Fruit fly (Drosophila melanogaster) whole organism, embryonic: Measurements from ENCODE around the gene CG13365.

Experiments
- Bgb ChIP-seq: fragments of 200-800 bp; sonication (Bioruptor generic); IDR thresholded peaks from 2 replicates; pipeline ENCODE4 v1.3.6; 2022; ENCODE audit warnings: missing biosample characterization, missing genetic modification characterization; ENCODE audit not compliant: partially characterized antibody
- C15 ChIP-seq: fragments of 200-800 bp; sonication (Bioruptor generic); IDR thresholded peaks from 3 replicates; pipeline ENCODE4 v1.3.6; 2022; ENCODE audit warnings: missing biosample characterization, missing genetic modification characterization
- CG10462 ChIP-seq: fragments of 200-800 bp; sonication (Bioruptor generic); optimal IDR thresholded peaks from 2 replicates; lab custom pipeline; 2016; ENCODE audit warnings: missing biosample characterization, missing genetic modification characterization
- CG11085 ChIP-seq: fragments of 200-800 bp; sonication (Bioruptor generic); IDR thresholded peaks from 2 replicates; pipeline ENCODE4 v1.3.6; 2022; ENCODE audit warnings: missing biosample characterization, missing genetic modification characterization
- CG12155 ChIP-seq: fragments of 200-800 bp; sonication (Bioruptor generic); optimal IDR thresholded peaks from 3 replicates; lab custom pipeline; 2016; ENCODE audit warnings: missing biosample characterization, missing genetic modification characterization
- CG13424 ChIP-seq: fragments of 200-800 bp; sonication (Bioruptor generic); optimal IDR thresholded peaks from 2 replicates; lab custom pipeline; 2019; ENCODE audit warnings: missing biosample characterization, mild to moderate bottlenecking, missing genetic modification characterization, moderate library complexity
- CG14014 ChIP-seq: fragments of 200-800 bp; sonication (Bioruptor generic); IDR thresholded peaks from 2 replicates; pipeline ENCODE4 v1.3.6; 2022; ENCODE audit warnings: missing biosample characterization, missing genetic modification characterization
- CG14441 ChIP-seq: fragments of 200-800 bp; sonication (Bioruptor generic); IDR thresholded peaks from 2 replicates; pipeline ENCODE4 v1.3.6; 2022; ENCODE audit warnings: missing biosample characterization, missing genetic modification characterization
- CG15479 ChIP-seq: fragments of 200-800 bp; sonication (Bioruptor generic); optimal IDR thresholded peaks from 3 replicates; lab custom pipeline; 2019; ENCODE audit warnings: missing biosample characterization, mild to moderate bottlenecking, missing genetic modification characterization, moderate library complexity
- CG18011 ChIP-seq: fragments of 200-800 bp; sonication (Bioruptor generic); optimal IDR thresholded peaks from 2 replicates; lab custom pipeline; 2017; ENCODE audit warnings: missing biosample characterization, missing genetic modification characterization, mild to moderate bottlenecking, moderate library complexity, missing genotype
- CG2116 ChIP-seq: fragments of 200-800 bp; sonication (Bioruptor generic); optimal IDR thresholded peaks from 3 replicates; lab custom pipeline; 2018; ENCODE audit warnings: missing biosample characterization, mild to moderate bottlenecking, missing genetic modification characterization
- CG2202 ChIP-seq: fragments of 200-800 bp; sonication (Bioruptor generic); optimal IDR thresholded peaks from 2 replicates; lab custom pipeline; 2018; ENCODE audit warnings: missing biosample characterization, mild to moderate bottlenecking, missing genetic modification characterization
- CG31224 ChIP-seq: fragments of 200-800 bp; sonication (Bioruptor generic); IDR thresholded peaks from 2 replicates; pipeline ENCODE4 v1.3.6; 2022; ENCODE audit warnings: missing biosample characterization, missing genetic modification characterization
- CG34376 ChIP-seq: fragments of 200-800 bp; sonication (Bioruptor generic); optimal IDR thresholded peaks from 2 replicates; lab custom pipeline; 2018; ENCODE audit warnings: missing biosample characterization, mild to moderate bottlenecking, missing genetic modification characterization
- CG3847 ChIP-seq: fragments of 200-800 bp; sonication (Bioruptor generic); IDR thresholded peaks from 2 replicates; pipeline ENCODE4 v1.3.6; 2022; ENCODE audit warnings: missing biosample characterization, missing genetic modification characterization
- CG4820 ChIP-seq: fragments of 200-800 bp; sonication (Bioruptor generic); optimal IDR thresholded peaks from 3 replicates; lab custom pipeline; 2016; ENCODE audit warnings: missing biosample characterization, missing genetic modification characterization
- CG7745 ChIP-seq: fragments of 200-800 bp; sonication (Bioruptor generic); optimal IDR thresholded peaks from 2 replicates; lab custom pipeline; 2018; ENCODE audit warnings: missing biosample characterization, mild to moderate bottlenecking, missing genetic modification characterization, moderate library complexity
- CG8765 ChIP-seq: fragments of 200-800 bp; sonication (Bioruptor generic); IDR thresholded peaks from 2 replicates; pipeline ENCODE4 v1.3.6; 2022; ENCODE audit warnings: missing biosample characterization, missing genetic modification characterization
- CG8924 ChIP-seq: fragments of 200-800 bp; optimal IDR thresholded peaks from 3 replicates; lab custom pipeline; 2019; ENCODE audit warnings: missing biosample characterization, mild to moderate bottlenecking, missing genetic modification characterization, moderate library complexity
- Chrac-16 ChIP-seq: fragments of 200-800 bp; sonication (Bioruptor generic); optimal IDR thresholded peaks from 3 replicates; lab custom pipeline; 2016; ENCODE audit warnings: missing biosample characterization, missing genetic modification characterization
- CkIIα-i1 ChIP-seq: fragments of 200-800 bp; sonication (Bioruptor generic); IDR thresholded peaks from 2 replicates; pipeline ENCODE4 v1.3.6; 2022; ENCODE audit warnings: missing biosample characterization, missing genetic modification characterization
- D ChIP-seq, 2 experiments: fragments of 200-800 bp in 1 of 2; fragments of >200 bp in 1 of 2; sonication (Bioruptor generic) in 1 of 2; optimal IDR thresholded peaks; 2 replicates in 1 of 2; 3 replicates in 1 of 2; lab custom pipeline; 2017; ENCODE audit warnings: mild to moderate bottlenecking in 1 of 2, missing biosample characterization in 1 of 2, missing genetic modification characterization in 1 of 2, missing genetic modification reagents in 1 of 2
- Dbx ChIP-seq: fragments of 200-800 bp; sonication (Bioruptor generic); IDR thresholded peaks from 3 replicates; pipeline ENCODE4 v1.3.6; 2022; ENCODE audit warnings: missing biosample characterization, missing genetic modification characterization
- Dfd ChIP-seq, 2 experiments: fragments of >200 bp; optimal IDR thresholded peaks; 2 replicates each; lab custom pipeline; 2017; ENCODE audit warnings: missing biosample characterization in 2 of 2, missing genetic modification characterization in 2 of 2
- Doc2 ChIP-seq: fragments of 200-800 bp; sonication (Bioruptor generic); IDR thresholded peaks from 2 replicates; pipeline ENCODE4 v1.3.6; 2022; ENCODE audit warnings: missing biosample characterization, missing genetic modification characterization
- Doc3 ChIP-seq: fragments of 200-800 bp; sonication (Bioruptor generic); IDR thresholded peaks from 3 replicates; pipeline ENCODE4 v1.3.6; 2022; ENCODE audit warnings: missing biosample characterization, missing genetic modification characterization; ENCODE audit not compliant: partially characterized antibody
- GATAe ChIP-seq: fragments of 200-800 bp; sonication (Bioruptor generic); conservative IDR thresholded peaks from 2 replicates; pipeline ENCODE4 v1.3.6; 2022; ENCODE audit warnings: missing biosample characterization, missing genetic modification characterization
- HLH3B ChIP-seq: fragments of 200-800 bp; sonication (Bioruptor generic); IDR thresholded peaks from 2 replicates; pipeline ENCODE4 v1.3.6; 2022; ENCODE audit warnings: missing biosample characterization, missing genetic modification characterization
- HLH4C ChIP-seq: fragments of 200-800 bp; sonication (Bioruptor generic); IDR thresholded peaks from 3 replicates; pipeline ENCODE4 v1.3.6; 2022; ENCODE audit warnings: missing biosample characterization, missing genetic modification characterization; ENCODE audit not compliant: partially characterized antibody
- Rfx ChIP-seq: fragments of 200-800 bp; sonication (Bioruptor generic); IDR thresholded peaks from 2 replicates; pipeline ENCODE4 v1.3.6; 2022; ENCODE audit warnings: missing biosample characterization, missing genetic modification characterization
- Scr ChIP-seq: fragments of 200-800 bp; sonication (Bioruptor generic); IDR thresholded peaks from 2 replicates; pipeline ENCODE4 v1.3.6; 2022; ENCODE audit warnings: missing biosample characterization, missing genetic modification characterization; ENCODE audit not compliant: partially characterized antibody
- Sox102F ChIP-seq: fragments of 200-800 bp; sonication (Bioruptor generic); optimal IDR thresholded peaks from 2 replicates; lab custom pipeline; 2018; ENCODE audit warnings: missing biosample characterization, mild to moderate bottlenecking, missing genetic modification characterization, moderate library complexity
- Stat92E ChIP-seq, 3 experiments: fragments of >200 bp in 2 of 3; fragments of 200-800 bp in 1 of 3; sonication (Bioruptor generic) in 1 of 3; optimal IDR thresholded peaks; 2 replicates each; lab custom pipeline; 2017 to 2019; ENCODE audit warnings: missing biosample characterization in 3 of 3, missing genetic modification characterization in 3 of 3, mild to moderate bottlenecking in 1 of 3, moderate library complexity in 1 of 3
- ab ChIP-seq: fragments of 200-800 bp; sonication (Bioruptor generic); optimal IDR thresholded peaks from 2 replicates; lab custom pipeline; 2016; ENCODE audit warnings: missing biosample characterization, missing genetic modification characterization
- ash1 ChIP-seq: fragments of 200-800 bp; sonication (Bioruptor generic); optimal IDR thresholded peaks from 2 replicates; lab custom pipeline; 2018; ENCODE audit warnings: missing biosample characterization, mild to moderate bottlenecking, missing genetic modification characterization
- btn ChIP-seq: fragments of 200-800 bp; sonication (Bioruptor generic); optimal IDR thresholded peaks from 2 replicates; lab custom pipeline; 2016; ENCODE audit warnings: missing biosample characterization, missing genetic modification characterization
- corto ChIP-seq: fragments of 200-800 bp; sonication (Bioruptor generic); optimal IDR thresholded peaks from 2 replicates; lab custom pipeline; 2016; ENCODE audit warnings: missing biosample characterization, mild to moderate bottlenecking, missing genetic modification characterization, moderate library complexity
- dimm ChIP-seq: fragments of 200-800 bp; sonication (Bioruptor generic); IDR thresholded peaks from 2 replicates; pipeline ENCODE4 v1.3.6; 2022; ENCODE audit warnings: missing biosample characterization, missing genetic modification characterization
- dmrt11E ChIP-seq: fragments of 200-800 bp; sonication (Bioruptor generic); optimal IDR thresholded peaks from 3 replicates; lab custom pipeline; 2018; ENCODE audit warnings: missing biosample characterization, mild to moderate bottlenecking, missing genetic modification characterization, moderate library complexity
- inv ChIP-seq: fragments of 200-800 bp; sonication (Bioruptor generic); IDR thresholded peaks from 2 replicates; pipeline ENCODE4 v1.3.6; 2022; ENCODE audit warnings: missing biosample characterization, missing genetic modification characterization; ENCODE audit not compliant: partially characterized antibody
- kah ChIP-seq: fragments of 200-800 bp; sonication (Bioruptor generic); optimal IDR thresholded peaks from 2 replicates; lab custom pipeline; 2018; ENCODE audit warnings: missing biosample characterization, mild to moderate bottlenecking, missing genetic modification characterization
- maf-S ChIP-seq: fragments of 200-800 bp; sonication (Bioruptor generic); optimal IDR thresholded peaks from 2 replicates; lab custom pipeline; 2016; ENCODE audit warnings: missing biosample characterization, missing genetic modification characterization
- otp ChIP-seq: fragments of 200-800 bp; sonication (Bioruptor generic); IDR thresholded peaks from 3 replicates; pipeline ENCODE4, ENCODE4 v1.3.6; 2022; ENCODE audit warnings: missing biosample characterization, missing genetic modification characterization
- pho ChIP-seq: fragments of 200-800 bp; sonication (Bioruptor generic); optimal IDR thresholded peaks from 2 replicates; lab custom pipeline; 2016; ENCODE audit warnings: missing biosample characterization, missing genetic modification characterization
- ranshi ChIP-seq: fragments of 200-800 bp; sonication (Bioruptor generic); IDR thresholded peaks from 2 replicates; pipeline ENCODE4 v1.3.6; 2022; ENCODE audit warnings: missing biosample characterization, missing genetic modification characterization
- sc ChIP-seq, 3 experiments: fragments of >200 bp in 2 of 3; fragments of 200-800 bp in 1 of 3; sonication (Bioruptor generic) in 1 of 3; optimal IDR thresholded peaks; 2 replicates in 2 of 3; 3 replicates in 1 of 3; lab custom pipeline; 2017; ENCODE audit warnings: mild to moderate bottlenecking in 1 of 3, missing biosample characterization in 1 of 3, missing genetic modification characterization in 1 of 3, missing genetic modification reagents in 1 of 3
- tin ChIP-seq: fragments of 200-800 bp; sonication (Bioruptor generic); optimal IDR thresholded peaks from 3 replicates; lab custom pipeline; 2016; ENCODE audit warnings: missing biosample characterization, missing genetic modification characterization
- toy ChIP-seq: fragments of 200-800 bp; sonication (Bioruptor generic); IDR thresholded peaks from 2 replicates; pipeline ENCODE4 v1.3.6; 2022; ENCODE audit warnings: missing biosample characterization, missing genetic modification characterization

CG13365 gene

dm6 chrX:635495-636142 lies 14.6 kb upstream of the CG13365 start, which contains the start of gene Dredd (continued):
- TF ChIP-seq ash1 (GFP tag; lab: Kevin White, UChicago) (no peak), Scr (peak; percentile 92), CG4820 (GFP tag; lab: Kevin White, UChicago) (no peak), GATAe (0 out of 2 replicates have a peak, but pooled peaks have one; percentile 13), corto (GFP tag; lab: Kevin White, UChicago) (no peak), sc (optimal IDR thresholded peaks at IDR 0.05; lab: Kevin White, UChicago) (no peak), sc (GFP tag; optimal IDR thresholded peaks at IDR 0.05; lab: Kevin White, UChicago) (no peak), Chrac-16 (GFP tag; lab: Kevin White, UChicago) (no peak), CG14014 (peak; percentile 11; the same call in 1 of the 2 replicates), C15 (GFP tag; lab: Robert Waterston, UW) (no peak), CG12155 (GFP tag; lab: Kevin White, UChicago) (no peak), HLH4C (GFP tag; lab: Robert Waterston, UW) (peak; percentile 96), CG31224 (no peak), CG14441 (GFP tag; lab: Robert Waterston, UW) (0 out of 2 replicates have a peak, but pooled peaks have one; percentile 10), CG34376 (GFP tag; lab: Kevin White, UChicago) (peak; percentile 19), CkIIα-i1 (GFP tag; lab: Robert Waterston, UW) (no peak), toy (GFP tag; lab: Robert Waterston, UW) (no peak), Doc2 (GFP tag; lab: Robert Waterston, UW) (no peak), Dfd (GFP tag; optimal IDR thresholded peaks at IDR 0.05; lab: Kevin White, UChicago) (no peak), Rfx (GFP tag; lab: Robert Waterston, UW) (no peak; the same call in 1 of the 2 replicates), Bgb (peak; percentile 86), dimm (GFP tag; lab: Robert Waterston, UW) (no peak), CG2116 (GFP tag; lab: Kevin White, UChicago) (peak; percentile 87), CG15479 (GFP tag; lab: Kevin White, UChicago) (no peak), CG8765 (GFP tag; lab: Robert Waterston, UW) (no peak), Doc3 (GFP tag; lab: Robert Waterston, UW) (peak; percentile 80), CG8924 (peak; percentile 73), maf-S (GFP tag; lab: Kevin White, UChicago) (no peak), tin (GFP tag; lab: Kevin White, UChicago) (no peak), Dbx (GFP tag; lab: Robert Waterston, UW) (0 out of 3 replicates have a peak, but pooled peaks have one; percentile 10), CG11085 (no peak), CG7745 (tag; lab: Kevin White, UChicago) (no peak), btn (GFP tag; lab: Kevin White, UChicago) (no peak), kah (GFP tag; lab: Kevin White, UChicago) (no peak), inv (GFP tag; lab: Robert Waterston, UW) (peak; percentile 84), HLH3B (GFP tag; lab: Robert Waterston, UW) (no peak), Sox102F (GFP tag; lab: Kevin White, UChicago) (no peak), Stat92E (GFP tag; optimal IDR thresholded peaks at IDR 0.05; lab: Kevin White, UChicago) (peak in 1 of 3 experiments; percentile 3), D (optimal IDR thresholded peaks at IDR 0.05; lab: Kevin White, UChicago) (no peak), D (GFP tag; optimal IDR thresholded peaks at IDR 0.05; lab: Kevin White, UChicago) (no peak), CG10462 (no peak), CG18011 (GFP tag; lab: Kevin White, UChicago) (no peak), CG3847 (no peak), dmrt11E (tag; lab: Kevin White, UChicago) (no peak), ab (GFP tag; lab: Kevin White, UChicago) (no peak), otp (GFP tag; lab: Robert Waterston, UW) (no peak), ranshi (GFP tag; lab: Robert Waterston, UW) (no peak), CG13424 (tag; lab: Kevin White, UChicago) (no peak), CG2202 (tag; lab: Kevin White, UChicago) (no peak), pho (GFP tag; lab: Kevin White, UChicago) (no peak)
